Worm (Caenorhabditis elegans): ENCODE data around the gene F58G1.2.

- TF ChIP-seq ama-1 (optimal IDR thresholded peaks at IDR 0.05) (no peak), ama-1 (GFP tag; optimal IDR thresholded peaks at IDR 0.05) (no peak), madf-6 (GFP tag; IDR thresholded peaks at IDR 0.05) (no peak), zfh-2 (GFP tag; conservative IDR thresholded peaks at IDR 0.05) (no peak), sptf-2 (GFP tag; optimal IDR thresholded peaks at IDR 0.05) (no peak), madf-8 (GFP tag; conservative IDR thresholded peaks at IDR 0.05) (no peak), lin-35 (GFP tag; optimal IDR thresholded peaks at IDR 0.05) (no peak), Y56A3A.18 (GFP tag; IDR thresholded peaks at IDR 0.05) (no peak), lin-26 (GFP tag; IDR thresholded peaks at IDR 0.05) (no peak), ceh-100 (GFP tag; IDR thresholded peaks at IDR 0.05) (no peak), rcor-1 (GFP tag; IDR thresholded peaks at IDR 0.05) (no peak), Y67H2A.10 (GFP tag; conservative IDR thresholded peaks at IDR 0.05) (no peak), lag-1 (GFP tag; IDR thresholded peaks at IDR 0.05) (no peak), efl-1 (GFP tag; optimal IDR thresholded peaks at IDR 0.05) (no peak)
Measured at ce11 chrII:12892407-12892806, 26.4 kb downstream of the F58G1.2 start.

Measured in whole organism, young adult.